Worm (Caenorhabditis elegans): ENCODE data around the gene swd-2.2.

Gene swd-2.2

DNA sequence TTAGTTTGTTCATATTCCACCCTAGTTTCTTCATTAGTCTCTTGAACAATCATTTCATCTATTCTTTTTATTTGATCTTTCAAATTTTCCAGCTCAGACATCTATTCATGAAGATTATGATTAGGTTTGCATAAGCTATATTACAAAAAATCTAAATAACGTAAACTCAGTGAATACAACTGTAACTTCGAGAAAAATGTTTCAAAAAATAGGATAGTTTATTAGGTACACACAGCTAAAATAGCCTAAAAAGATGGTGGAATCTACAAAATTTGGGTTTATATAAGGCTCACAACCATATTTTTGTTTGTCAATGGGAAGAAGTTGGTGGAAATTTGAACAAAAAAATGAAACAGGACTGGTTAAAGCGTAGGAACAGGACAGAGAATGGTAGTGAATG is 38.5 kb downstream of the swd-2.2 start, which contains the start of gene zgpa-1:
zgpa-1 (minus strand) TSS at position 101 of the 400 bp plus-strand sequence.
- no peak for TF ChIP-seq nhr-23 (tag; optimal IDR thresholded peaks at IDR 0.05)
- TF ChIP-seq nhr-28 (tag; optimal IDR thresholded peaks at IDR 0.05) = no peak

DNA sequence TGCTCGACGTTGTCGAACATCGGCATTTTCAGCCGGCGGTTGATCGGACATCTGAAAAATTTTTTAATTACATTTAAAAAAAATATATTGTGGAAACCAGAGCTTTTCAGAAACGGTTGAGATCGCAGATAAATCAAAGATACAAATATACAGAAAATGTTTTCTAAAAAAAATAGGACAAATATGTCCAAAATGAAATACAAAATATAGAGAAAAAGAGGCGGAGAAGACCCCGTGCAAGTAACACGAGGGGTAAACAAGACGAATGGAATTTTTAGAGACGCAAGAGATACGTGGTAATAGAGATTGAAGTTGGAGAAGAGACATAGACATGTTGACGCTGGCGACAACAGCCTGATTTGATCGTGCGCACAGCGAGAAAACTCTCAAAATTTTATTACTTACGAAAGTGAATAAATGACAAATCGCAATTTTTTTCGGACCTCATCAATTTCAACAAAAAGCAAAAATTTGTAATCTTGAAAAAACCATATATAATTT is 41.5 kb downstream of the swd-2.2 start, which contains the start of gene cdgs-1:
cdgs-1 (minus strand) TSS at position 51 of the 501 bp plus-strand sequence.
- no peak for TF ChIP-seq sea-2 (GFP tag; optimal IDR thresholded peaks at IDR 0.05)
- no peak for TF ChIP-seq lsy-12 (tag; optimal IDR thresholded peaks at IDR 0.05)
- no peak for TF ChIP-seq nhr-12 (tag; optimal IDR thresholded peaks at IDR 0.05)
- TF ChIP-seq ztf-11 (tag; optimal IDR thresholded peaks at IDR 0.05) = no peak
- TF ChIP-seq zag-1 (tag; optimal IDR thresholded peaks at IDR 0.05) = no peak
- TF ChIP-seq ztf-4 (tag; optimal IDR thresholded peaks at IDR 0.05) = no peak
- peak; percentile 72 for TF ChIP-seq fkh-10 (GFP tag; optimal IDR thresholded peaks at IDR 0.05)
- TF ChIP-seq nhr-67 (tag; optimal IDR thresholded peaks at IDR 0.05) = no peak
- TF ChIP-seq pha-4 (tag; optimal IDR thresholded peaks at IDR 0.05) = peak; percentile 84
- no peak for TF ChIP-seq nhr-77 (tag; optimal IDR thresholded peaks at IDR 0.05)
- TF ChIP-seq elt-2 (tag; optimal IDR thresholded peaks at IDR 0.05) = peak; percentile 27
- no peak for TF ChIP-seq daf-12 (tag; optimal IDR thresholded peaks at IDR 0.05)
- TF ChIP-seq egl-27 (tag; optimal IDR thresholded peaks at IDR 0.05) = no peak
- TF ChIP-seq ceh-16 (tag; optimal IDR thresholded peaks at IDR 0.05) = no peak
- TF ChIP-seq R02D3.7 (tag; optimal IDR thresholded peaks at IDR 0.05) = no peak
- no peak for TF ChIP-seq jun-1 (tag; optimal IDR thresholded peaks at IDR 0.05)
- peak; percentile 26 for TF ChIP-seq mdl-1 (tag; optimal IDR thresholded peaks at IDR 0.05)
- TF ChIP-seq elt-1 (tag; optimal IDR thresholded peaks at IDR 0.05) = no peak
- TF ChIP-seq tbx-2 (tag; optimal IDR thresholded peaks at IDR 0.05) = no peak
- TF ChIP-seq lin-15B (tag; optimal IDR thresholded peaks at IDR 0.05) = no peak
- no peak for TF ChIP-seq ZK546.5 (tag; optimal IDR thresholded peaks at IDR 0.05)
- TF ChIP-seq aly-2 (tag; optimal IDR thresholded peaks at IDR 0.05) = no peak
- TF ChIP-seq ceh-82 (tag; optimal IDR thresholded peaks at IDR 0.05) = no peak
- TF ChIP-seq skn-1 (tag; optimal IDR thresholded peaks at IDR 0.05) = no peak
- no peak for TF ChIP-seq nhr-23 (tag; optimal IDR thresholded peaks at IDR 0.05)
- TF ChIP-seq nhr-25 (tag; optimal IDR thresholded peaks at IDR 0.05) = no peak
- TF ChIP-seq nhr-28 (tag; optimal IDR thresholded peaks at IDR 0.05) = no peak
- no peak for TF ChIP-seq elt-3 (tag; optimal IDR thresholded peaks at IDR 0.05)
- peak; percentile 69 for TF ChIP-seq nfya-1 (tag; optimal IDR thresholded peaks at IDR 0.05; ENCODE audit: insufficient read depth)
- no peak for TF ChIP-seq unc-62 (GFP tag; optimal IDR thresholded peaks at IDR 0.05)
- TF ChIP-seq egl-5 (tag; optimal IDR thresholded peaks at IDR 0.05) = peak; percentile 58
- TF ChIP-seq eor-1 (tag; optimal IDR thresholded peaks at IDR 0.05) = no peak
- TF ChIP-seq nhr-237 (tag; optimal IDR thresholded peaks at IDR 0.05) = no peak
- TF ChIP-seq ama-1 (optimal IDR thresholded peaks at IDR 0.05) = no peak
- no peak for TF ChIP-seq nhr-11 (tag; optimal IDR thresholded peaks at IDR 0.05)
- no peak for TF ChIP-seq ceh-9 (tag; optimal IDR thresholded peaks at IDR 0.05)
- TF ChIP-seq mml-1 (tag; optimal IDR thresholded peaks at IDR 0.05) = no peak
- TF ChIP-seq nhr-43 (tag; optimal IDR thresholded peaks at IDR 0.05; ENCODE audit: poor library complexity, severe bottlenecking) = no peak
- TF ChIP-seq lin-39 (tag; optimal IDR thresholded peaks at IDR 0.05) = no peak
- peak; percentile 49 for TF ChIP-seq snpc-4 (tag; optimal IDR thresholded peaks at IDR 0.05)
- TF ChIP-seq nhr-76 (tag; optimal IDR thresholded peaks at IDR 0.05) = no peak
- no peak for TF ChIP-seq fos-1 (tag; optimal IDR thresholded peaks at IDR 0.05)
- no peak for TF ChIP-seq hmg-11 (tag; optimal IDR thresholded peaks at IDR 0.05)
- no peak for TF ChIP-seq unc-39 (tag; optimal IDR thresholded peaks at IDR 0.05)
- peak; percentile 55 for TF ChIP-seq fkh-2 (tag; optimal IDR thresholded peaks at IDR 0.05)
- no peak for TF ChIP-seq ceh-28 (tag; optimal IDR thresholded peaks at IDR 0.05)
- peak; percentile 1 for TF ChIP-seq pqm-1 (tag; optimal IDR thresholded peaks at IDR 0.05)

All from whole organism, L3 larva.